Worm (Caenorhabditis elegans) whole organism, early embryonic: ENCODE results near the gene har-1.

Source experiments
- B0310.2 ChIP-seq: sonication (generic microtip); optimal IDR thresholded peaks from 2 replicates; lab custom pipeline; 2016; ENCODE audit warnings: mild to moderate bottlenecking, missing genetic modification characterization, missing compliant biosample characterization
- F13C5.2 ChIP-seq: sonication (generic microtip); optimal IDR thresholded peaks from 2 replicates; lab custom pipeline; 2017; ENCODE audit warnings: mild to moderate bottlenecking, missing genetic modification characterization, inconsistent platforms, missing compliant biosample characterization
- aly-1 ChIP-seq: sonication (generic microtip); optimal IDR thresholded peaks from 2 replicates; lab custom pipeline; 2016; ENCODE audit warnings: missing genetic modification characterization, missing compliant biosample characterization
- ama-1 ChIP-seq: fragments of 150-350 bp; optimal IDR thresholded peaks from 2 replicates; lab custom pipeline; 2014
- ceh-13 ChIP-seq: fragments of 200-800 bp; sonication (Bioruptor generic); optimal IDR thresholded peaks from 2 replicates; lab custom pipeline; 2018; ENCODE audit warnings: mild to moderate bottlenecking, missing genetic modification characterization, missing compliant biosample characterization
- ceh-36 ChIP-seq: sonication (generic microtip); optimal IDR thresholded peaks from 2 replicates; lab custom pipeline; 2016; ENCODE audit warnings: missing genetic modification characterization, inconsistent platforms, missing compliant biosample characterization
- ets-7 ChIP-seq: sonication (generic microtip); optimal IDR thresholded peaks from 2 replicates; lab custom pipeline; 2016; ENCODE audit warnings: missing genotype, missing genetic modification characterization, missing compliant biosample characterization
- flt-1 ChIP-seq: fragments of 200-800 bp; sonication (Bioruptor generic); IDR thresholded peaks from 2 replicates; pipeline ENCODE4 v1.3.6; 2022; ENCODE audit warnings: missing genetic modification characterization, missing compliant biosample characterization
- hmbx-1 ChIP-seq: sonication (generic microtip); optimal IDR thresholded peaks from 2 replicates; lab custom pipeline; 2016; ENCODE audit warnings: mild to moderate bottlenecking, missing genetic modification characterization, missing compliant biosample characterization
- hmg-4 ChIP-seq: fragments of 200-800 bp; sonication (Bioruptor generic); optimal IDR thresholded peaks from 2 replicates; lab custom pipeline; 2018; ENCODE audit warnings: mild to moderate bottlenecking, missing genetic modification characterization, missing compliant biosample characterization
- hnd-1 ChIP-seq: sonication (generic microtip); optimal IDR thresholded peaks from 2 replicates; lab custom pipeline; 2016; ENCODE audit warnings: missing genetic modification characterization, missing compliant biosample characterization
- pes-1 ChIP-seq: fragments of 200-800 bp; sonication (Bioruptor generic); IDR thresholded peaks from 2 replicates; pipeline ENCODE4 v1.3.6; 2022; ENCODE audit warnings: missing genetic modification reagents, missing genetic modification characterization, missing compliant biosample characterization
- scrt-1 ChIP-seq: fragments of 200-800 bp; sonication (Bioruptor generic); IDR thresholded peaks from 2 replicates; pipeline ENCODE4 v1.3.6; 2022; ENCODE audit warnings: missing genetic modification characterization, missing compliant biosample characterization
- sea-1 ChIP-seq: fragments of 200-800 bp; sonication (Bioruptor generic); conservative IDR thresholded peaks from 2 replicates; pipeline ENCODE4 v1.3.6; 2022; ENCODE audit warnings: missing genetic modification characterization, missing compliant biosample characterization
- tbx-11 ChIP-seq: fragments of 200-800 bp; sonication (Bioruptor generic); IDR thresholded peaks from 2 replicates; pipeline ENCODE4 v1.3.6; 2022; ENCODE audit warnings: missing genetic modification characterization, missing compliant biosample characterization
- tbx-37 ChIP-seq: fragments of 200-800 bp; sonication (Bioruptor generic); conservative IDR thresholded peaks from 2 replicates; pipeline ENCODE4 v1.3.6; 2022; ENCODE audit warnings: missing genetic modification reagents, missing genetic modification characterization, missing compliant biosample characterization
- tra-4 ChIP-seq: sonication (generic microtip); optimal IDR thresholded peaks from 2 replicates; lab custom pipeline; 2017; ENCODE audit warnings: missing genetic modification characterization, missing compliant biosample characterization

Gene har-1

ce11 chrIII:4143170-4143569 lies 8.7 kb upstream of the har-1 start:
- TF ChIP-seq tbx-37 (GFP tag; lab: Robert Waterston, UW) (no peak), sea-1 (GFP tag; lab: Robert Waterston, UW) (no peak), ets-7 (tag; lab: Kevin White, UChicago) (no peak), aly-1 (tag; lab: Kevin White, UChicago) (no peak), scrt-1 (GFP tag; lab: Robert Waterston, UW) (no peak), pes-1 (GFP tag; lab: Robert Waterston, UW) (no peak), B0310.2 (tag; lab: Kevin White, UChicago) (no peak), ceh-36 (tag; lab: Kevin White, UChicago) (no peak), ama-1 (lab: Kevin White, UChicago) (no peak), F13C5.2 (tag; lab: Kevin White, UChicago) (no peak), hmg-4 (GFP tag; lab: Kevin White, UChicago) (no peak), hmbx-1 (tag; lab: Kevin White, UChicago) (no peak), tbx-11 (GFP tag; lab: Robert Waterston, UW) (no peak), hnd-1 (tag; lab: Kevin White, UChicago) (no peak)

- TF ChIP-seq F13C5.2 (tag; lab: Kevin White, UChicago) (peak; percentile 64), tra-4 (no peak)
Observed at ce11 chrIII:4150919-4151318, 935 bp upstream of the har-1 start.

ce11 chrIII:4152309-4152708 lies 455 bp downstream of the har-1 start:
- TF ChIP-seq pes-1 (GFP tag; lab: Robert Waterston, UW), result no peak
- TF ChIP-seq B0310.2 (tag; lab: Kevin White, UChicago), result no peak
- no peak for TF ChIP-seq tbx-11 (GFP tag; lab: Robert Waterston, UW)
- TF ChIP-seq hnd-1 (tag; lab: Kevin White, UChicago), result no peak
- no peak for TF ChIP-seq sea-1 (GFP tag; lab: Robert Waterston, UW)
- TF ChIP-seq ceh-13, result no peak
- TF ChIP-seq tra-4, result no peak
- no peak for TF ChIP-seq hmg-4 (GFP tag; lab: Kevin White, UChicago)
- no peak for TF ChIP-seq ceh-36 (tag; lab: Kevin White, UChicago)
- TF ChIP-seq aly-1 (tag; lab: Kevin White, UChicago), result no peak
- TF ChIP-seq ets-7 (tag; lab: Kevin White, UChicago), result no peak
- TF ChIP-seq F13C5.2 (tag; lab: Kevin White, UChicago), result no peak
- TF ChIP-seq scrt-1 (GFP tag; lab: Robert Waterston, UW), result no peak
- no peak for TF ChIP-seq ama-1 (lab: Kevin White, UChicago)

ce11 chrIII:4152828-4153227 lies 974 bp downstream of the har-1 start:
- TF ChIP-seq tbx-11 (GFP tag; lab: Robert Waterston, UW) (no peak), B0310.2 (tag; lab: Kevin White, UChicago) (no peak), tra-4 (no peak), hnd-1 (tag; lab: Kevin White, UChicago) (no peak), hmg-4 (GFP tag; lab: Kevin White, UChicago) (no peak), tbx-37 (GFP tag; lab: Robert Waterston, UW) (no peak), aly-1 (tag; lab: Kevin White, UChicago) (no peak), flt-1 (GFP tag; lab: Robert Waterston, UW) (no peak), hmbx-1 (tag; lab: Kevin White, UChicago) (no peak)

DNA sequence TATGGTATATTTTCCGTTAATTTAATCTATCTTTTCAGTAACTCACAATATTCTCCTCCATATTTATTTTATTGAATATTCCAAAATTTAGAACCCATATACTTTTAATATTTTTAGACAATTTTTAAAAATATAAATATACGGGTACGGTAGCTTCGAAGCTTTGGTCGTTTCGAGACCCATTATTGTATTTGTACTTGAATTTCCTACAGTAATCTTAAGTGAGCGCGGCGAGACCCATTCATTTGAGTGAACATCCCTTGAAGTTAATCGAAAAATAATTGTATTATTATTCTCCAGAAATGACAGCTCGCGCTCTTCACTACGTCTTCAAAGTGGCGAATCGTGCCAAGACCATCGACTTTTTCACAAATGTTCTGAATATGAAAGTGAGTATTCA lies 1.4 kb downstream of the har-1 start, which contains the start of gene glod-4:
TSS of gene glod-4 (plus strand) at position 301 of the 400 bp plus-strand sequence.
- TF ChIP-seq pes-1 (GFP tag; lab: Robert Waterston, UW) (no peak), B0310.2 (tag; lab: Kevin White, UChicago) (no peak), sea-1 (GFP tag; lab: Robert Waterston, UW) (no peak), ceh-13 (no peak), hmg-4 (GFP tag; lab: Kevin White, UChicago) (no peak), tra-4 (no peak), ceh-36 (tag; lab: Kevin White, UChicago) (no peak), hnd-1 (tag; lab: Kevin White, UChicago) (no peak), flt-1 (GFP tag; lab: Robert Waterston, UW) (no peak), hmbx-1 (tag; lab: Kevin White, UChicago) (no peak), tbx-11 (GFP tag; lab: Robert Waterston, UW) (no peak), F13C5.2 (tag; lab: Kevin White, UChicago) (no peak), tbx-37 (GFP tag; lab: Robert Waterston, UW) (no peak), aly-1 (tag; lab: Kevin White, UChicago) (no peak), ama-1 (lab: Kevin White, UChicago) (no peak), scrt-1 (GFP tag; lab: Robert Waterston, UW) (no peak), ets-7 (tag; lab: Kevin White, UChicago) (no peak)

ce11 chrIII:4157298-4157697 lies 5.4 kb downstream of the har-1 start, which contains the start of gene C16C10.9:
Gene C16C10.9, minus strand, starts transcription at chrIII:4157398.
- TF ChIP-seq ceh-13 (no peak), hnd-1 (tag; lab: Kevin White, UChicago) (no peak), tbx-11 (GFP tag; lab: Robert Waterston, UW) (no peak), pes-1 (GFP tag; lab: Robert Waterston, UW) (no peak), B0310.2 (tag; lab: Kevin White, UChicago) (no peak), tbx-37 (GFP tag; lab: Robert Waterston, UW) (no peak), aly-1 (tag; lab: Kevin White, UChicago) (no peak)

DNA sequence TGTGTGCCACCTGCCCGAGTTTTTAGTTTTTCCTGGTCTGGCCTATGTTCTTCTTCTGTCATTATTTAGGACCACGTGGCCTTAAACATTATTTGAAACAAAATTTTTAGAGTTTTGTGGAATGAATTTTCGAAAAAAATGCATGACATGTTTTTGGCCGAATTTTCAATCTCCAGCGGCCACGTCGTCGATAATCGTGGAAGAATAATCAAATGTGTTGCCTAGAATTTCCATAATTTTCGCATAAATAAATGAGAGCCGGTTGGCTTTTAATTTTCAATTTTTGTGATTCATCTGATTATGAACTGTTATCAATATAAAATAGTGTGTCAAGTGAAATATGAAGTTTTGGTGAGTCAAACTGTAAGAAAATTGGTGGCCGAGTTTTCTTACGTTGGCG lies 9.1 kb downstream of the har-1 start, which contains the start of gene C01G12.16:
TSS of gene C01G12.16 (plus strand) at position 301 of the 400 bp plus-strand sequence.
- TF ChIP-seq hnd-1 (tag; lab: Kevin White, UChicago) (no peak), flt-1 (GFP tag; lab: Robert Waterston, UW) (no peak), B0310.2 (tag; lab: Kevin White, UChicago) (no peak), hmbx-1 (tag; lab: Kevin White, UChicago) (no peak), aly-1 (tag; lab: Kevin White, UChicago) (no peak), ceh-36 (tag; lab: Kevin White, UChicago) (no peak), tra-4 (no peak), ets-7 (tag; lab: Kevin White, UChicago) (no peak), ceh-13 (no peak), tbx-11 (GFP tag; lab: Robert Waterston, UW) (no peak), tbx-37 (GFP tag; lab: Robert Waterston, UW) (no peak), pes-1 (GFP tag; lab: Robert Waterston, UW) (no peak), F13C5.2 (tag; lab: Kevin White, UChicago) (no peak), hmg-4 (GFP tag; lab: Kevin White, UChicago) (no peak), ama-1 (lab: Kevin White, UChicago) (no peak), scrt-1 (GFP tag; lab: Robert Waterston, UW) (no peak)
